Worm (Caenorhabditis elegans) whole organism, late embryonic: ENCODE measurements around the gene F21G4.6.

Experiments used
- pag-3 ChIP-seq: sonication (generic microtip); optimal IDR thresholded peaks from 2 replicates; lab custom pipeline; 2016; ENCODE audit warnings: missing compliant biosample characterization, missing genetic modification characterization, borderline replicate concordance
- pat-9 ChIP-seq: fragments of 200-800 bp; sonication (Bioruptor generic); optimal IDR thresholded peaks from 2 replicates; lab custom pipeline; 2018; ENCODE audit warnings: mild to moderate bottlenecking, missing genetic modification characterization, moderate library complexity, missing compliant biosample characterization

- TF ChIP-seq pag-3 (tag; lab: Kevin White, UChicago) (no peak), pat-9 (no peak)
Measured at ce11 chrX:9956052-9956451, 38.8 kb upstream of the F21G4.6 start.
